Worm (Caenorhabditis elegans) whole organism, late embryonic: Measurements from ENCODE around the gene D2062.4.
"Not testable (repeated sequence)": the region's sequence is repeated elsewhere in the genome, so short reads cannot be mapped to it uniquely, and the experiment has no call there.

Experiments
- C08G9.2 ChIP-seq: sonication (generic microtip); optimal IDR thresholded peaks from 2 replicates; lab custom pipeline; 2016; ENCODE audit warnings: mild to moderate bottlenecking, missing genetic modification characterization, moderate library complexity, missing compliant biosample characterization
- F13H6.1 ChIP-seq: sonication (generic microtip); optimal IDR thresholded peaks from 2 replicates; lab custom pipeline; 2016; ENCODE audit warnings: missing genetic modification characterization, missing compliant biosample characterization
- K02D7.2 ChIP-seq: sonication (generic microtip); optimal IDR thresholded peaks from 2 replicates; lab custom pipeline; 2017; ENCODE audit warnings: mild to moderate bottlenecking, missing genetic modification characterization, missing compliant biosample characterization
- Y22D7AL.16 ChIP-seq: sonication (generic microtip); optimal IDR thresholded peaks from 2 replicates; lab custom pipeline; 2016; ENCODE audit warnings: missing genetic modification characterization, missing compliant biosample characterization
- ahr-1 ChIP-seq: sonication (generic microtip); optimal IDR thresholded peaks from 2 replicates; lab custom pipeline; 2016; ENCODE audit warnings: missing genetic modification characterization, missing compliant biosample characterization
- ceh-14 ChIP-seq: sonication (generic microtip); optimal IDR thresholded peaks from 2 replicates; lab custom pipeline; 2016; ENCODE audit warnings: missing genotype, missing genetic modification characterization, missing compliant biosample characterization
- ceh-18 ChIP-seq: sonication (generic microtip); optimal IDR thresholded peaks from 2 replicates; lab custom pipeline; 2016; ENCODE audit warnings: missing genetic modification characterization, missing compliant biosample characterization
- ceh-2 ChIP-seq: sonication (generic microtip); optimal IDR thresholded peaks from 2 replicates; lab custom pipeline; 2016; ENCODE audit warnings: missing genotype, missing genetic modification characterization, missing compliant biosample characterization
- ceh-22 ChIP-seq: sonication (generic microtip); optimal IDR thresholded peaks from 2 replicates; lab custom pipeline; 2017; ENCODE audit warnings: missing biosample characterization, missing genetic modification characterization
- ceh-31 ChIP-seq: sonication (generic microtip); optimal IDR thresholded peaks from 2 replicates; lab custom pipeline; 2016; ENCODE audit warnings: missing genetic modification characterization, missing compliant biosample characterization
- ceh-6 ChIP-seq: fragments of 200-800 bp; sonication (Bioruptor generic); optimal IDR thresholded peaks from 2 replicates; lab custom pipeline; 2018; ENCODE audit warnings: mild to moderate bottlenecking, missing genetic modification characterization, missing compliant biosample characterization
- ceh-9 ChIP-seq: sonication (generic microtip); optimal IDR thresholded peaks from 2 replicates; lab custom pipeline; 2016; ENCODE audit warnings: mild to moderate bottlenecking, missing genetic modification characterization, inconsistent platforms, missing compliant biosample characterization
- dve-1 ChIP-seq: sonication (generic microtip); optimal IDR thresholded peaks from 2 replicates; lab custom pipeline; 2017; ENCODE audit warnings: antibody characterized with exemption, mild to moderate bottlenecking, missing genetic modification characterization, missing compliant biosample characterization
- elt-2 ChIP-seq: sonication (generic microtip); optimal IDR thresholded peaks from 2 replicates; lab custom pipeline; 2016; ENCODE audit warnings: missing genetic modification reagents, missing genetic modification characterization, missing compliant biosample characterization
- gmeb-2 ChIP-seq: sonication (generic microtip); optimal IDR thresholded peaks from 2 replicates; lab custom pipeline; 2016; ENCODE audit warnings: missing genetic modification characterization, inconsistent platforms, missing compliant biosample characterization
- hlh-15 ChIP-seq: sonication (generic microtip); optimal IDR thresholded peaks from 2 replicates; lab custom pipeline; 2016; ENCODE audit warnings: missing genetic modification characterization, missing compliant biosample characterization
- hlh-30 ChIP-seq: sonication (generic microtip); optimal IDR thresholded peaks from 2 replicates; lab custom pipeline; 2017; ENCODE audit warnings: antibody characterized with exemption, missing genetic modification characterization, missing compliant biosample characterization; ENCODE audit not compliant: insufficient read depth
- hlh-6 ChIP-seq: sonication (generic microtip); optimal IDR thresholded peaks from 2 replicates; lab custom pipeline; 2016; ENCODE audit warnings: missing genotype, missing genetic modification characterization, missing compliant biosample characterization
- lim-6 ChIP-seq: sonication (generic microtip); optimal IDR thresholded peaks from 2 replicates; lab custom pipeline; 2016; ENCODE audit warnings: missing genetic modification characterization, missing compliant biosample characterization
- nhr-11 ChIP-seq: fragments of 150-350 bp; optimal IDR thresholded peaks from 2 replicates; lab custom pipeline; 2014; ENCODE audit warnings: missing biosample characterization, missing genetic modification characterization
- pag-3 ChIP-seq: sonication (generic microtip); optimal IDR thresholded peaks from 2 replicates; lab custom pipeline; 2016; ENCODE audit warnings: missing compliant biosample characterization, missing genetic modification characterization, borderline replicate concordance
- pat-9 ChIP-seq: fragments of 200-800 bp; sonication (Bioruptor generic); optimal IDR thresholded peaks from 2 replicates; lab custom pipeline; 2018; ENCODE audit warnings: mild to moderate bottlenecking, missing genetic modification characterization, moderate library complexity, missing compliant biosample characterization
- pha-4 ChIP-seq: fragments of 150-350 bp; optimal IDR thresholded peaks from 2 replicates; lab custom pipeline; 2018; ENCODE audit warnings: missing biosample characterization, missing genetic modification reagents, missing genetic modification characterization
- pros-1 ChIP-seq: fragments of 150-350 bp; optimal IDR thresholded peaks from 2 replicates; lab custom pipeline; 2014; ENCODE audit warnings: missing biosample characterization, missing genetic modification reagents, missing genetic modification characterization
- ref-2 ChIP-seq: sonication (generic microtip); optimal IDR thresholded peaks from 2 replicates; lab custom pipeline; 2016; ENCODE audit warnings: missing genetic modification characterization, missing compliant biosample characterization
- sdc-2 ChIP-seq: sonication (generic microtip); optimal IDR thresholded peaks from 2 replicates; lab custom pipeline; 2016; ENCODE audit warnings: missing genotype, missing genetic modification characterization, missing compliant biosample characterization
- sox-4 ChIP-seq: sonication (generic microtip); optimal IDR thresholded peaks from 2 replicates; lab custom pipeline; 2017; ENCODE audit warnings: mild to moderate bottlenecking, missing genetic modification characterization, inconsistent platforms, missing compliant biosample characterization
- syd-9 ChIP-seq: sonication (generic microtip); optimal IDR thresholded peaks from 2 replicates; lab custom pipeline; 2016; ENCODE audit warnings: mild to moderate bottlenecking, missing genetic modification characterization, moderate library complexity, missing compliant biosample characterization
- tbx-7 ChIP-seq: sonication (generic microtip); optimal IDR thresholded peaks from 2 replicates; lab custom pipeline; 2016; ENCODE audit warnings: missing genotype, missing genetic modification characterization, missing compliant biosample characterization
- ttx-3 ChIP-seq: sonication (generic microtip); optimal IDR thresholded peaks from 2 replicates; lab custom pipeline; 2016; ENCODE audit warnings: missing genetic modification reagents, missing genetic modification characterization, missing compliant biosample characterization
- zip-5 ChIP-seq: sonication (generic microtip); optimal IDR thresholded peaks from 2 replicates; lab custom pipeline; 2016; ENCODE audit warnings: missing genetic modification characterization, missing compliant biosample characterization

Gene D2062.4

ce11 chrII:2600931-2601330, 22.3 kb upstream of the D2062.4 start:
- TF ChIP-seq dve-1 (tag; lab: Kevin White, UChicago) (no peak), elt-2 (no peak), ceh-9 (tag; lab: Kevin White, UChicago) (no peak), ceh-2 (tag; lab: Kevin White, UChicago) (no peak), hlh-30 (tag; lab: Kevin White, UChicago) (no peak), ttx-3 (tag; lab: Kevin White, UChicago) (no peak), pat-9 (no peak), C08G9.2 (tag; lab: Kevin White, UChicago) (no peak), nhr-11 (tag; lab: Kevin White, UChicago) (no peak), ceh-6 (no peak), ceh-31 (tag; lab: Kevin White, UChicago) (no peak), tbx-7 (tag; lab: Kevin White, UChicago) (no peak), sdc-2 (tag; lab: Kevin White, UChicago) (no peak), ceh-22 (no peak)
- TF ChIP-seq, all 69 proteins: peak for 0

ce11 chrII:2605319-2605718, 17.9 kb upstream of the D2062.4 start, which contains the start of gene sri-77:
TSS of gene sri-77 (minus strand) at chrII:2605419.
- TF ChIP-seq sox-4 (tag; lab: Kevin White, UChicago) (no peak), lim-6 (tag; lab: Kevin White, UChicago) (no peak), K02D7.2 (no peak), ceh-18 (tag; lab: Kevin White, UChicago) (no peak), gmeb-2 (tag; lab: Kevin White, UChicago) (no peak), ref-2 (no peak), hlh-6 (tag; lab: Kevin White, UChicago) (no peak), syd-9 (tag; lab: Kevin White, UChicago) (no peak), hlh-15 (tag; lab: Kevin White, UChicago) (no peak)
- TF ChIP-seq, all 69 proteins: peak for 0

ce11 chrII:2610202-2610912, 12.8 kb upstream of the D2062.4 start, which contains the start of gene sri-38:
TSS of gene sri-38 (plus strand) at chrII:2610862.
- peak; percentile 86 for TF ChIP-seq elt-2
- TF ChIP-seq sdc-2 (tag; lab: Kevin White, UChicago) = no peak

- no peak for TF ChIP-seq Y22D7AL.16 (tag; lab: Kevin White, UChicago)
- peak; percentile 56 for TF ChIP-seq dve-1 (tag; lab: Kevin White, UChicago)
These were observed 12.2 kb upstream of the D2062.4 start for ce11 chrII:2611009-2611408.

- not testable (repeated sequence) for TF ChIP-seq pros-1 (tag; lab: Kevin White, UChicago); ref-2; Y22D7AL.16 (tag; lab: Kevin White, UChicago)
These were observed 10.9 kb upstream of the D2062.4 start, which contains the start of gene D2062.13 for ce11 chrII:2612278-2612677. TSS of gene D2062.13 (plus strand) at chrII:2612578.

- not testable (repeated sequence) for TF ChIP-seq F13H6.1 (tag; lab: Kevin White, UChicago); zip-5; ceh-14 (tag; lab: Kevin White, UChicago)
These were observed 6.6 kb upstream of the D2062.4 start, which contains the start of gene msrp-5 for ce11 chrII:2616634-2617033. TSS of gene msrp-5 (plus strand) at chrII:2616934.

- not testable (repeated sequence) for TF ChIP-seq pha-4, ahr-1, pag-3 (tag; lab: Kevin White, UChicago)
- TF ChIP-seq, all 69 proteins: peak for 0; not testable (repeated sequence) for 69
These were observed 4.1 kb upstream of the D2062.4 start, which contains the start of gene msrp-6 for ce11 chrII:2619148-2619547. TSS of gene msrp-6 (plus strand) at chrII:2619448.
